Fruit fly (Drosophila melanogaster): ENCODE results near the gene CG7857.

Gene CG7857

dm6 chr3L:15509398-15509797 lies 4.7 kb upstream of the CG7857 start, which contains the start of the genes gdl and gdl-ORF39 (continued):
- TF ChIP-seq Dek (tag; optimal IDR thresholded peaks at IDR 0.05) (no peak), nerfin-2 (GFP tag; IDR thresholded peaks at IDR 0.05; ENCODE audit: partially characterized antibody) (no peak), ssp (GFP tag; IDR thresholded peaks at IDR 0.05) (no peak), nerfin-1 (tag; optimal IDR thresholded peaks at IDR 0.05) (no peak), Pdp1 (GFP tag; optimal IDR thresholded peaks at IDR 0.05) (peak in 1 of 2 experiments; percentile 63), Doc3 (GFP tag; IDR thresholded peaks at IDR 0.05; ENCODE audit: partially characterized antibody) (no peak), Oli (tag; optimal IDR thresholded peaks at IDR 0.05) (no peak), CG13624 (GFP tag; optimal IDR thresholded peaks at IDR 0.05) (no peak), ara (GFP tag; IDR thresholded peaks at IDR 0.05) (no peak), wek (GFP tag; optimal IDR thresholded peaks at IDR 0.05) (no peak), Bgb (GFP tag; IDR thresholded peaks at IDR 0.05; ENCODE audit: partially characterized antibody) (peak; percentile 46; the same call in 1 of the 2 replicates), lab (GFP tag; optimal IDR thresholded peaks at IDR 0.05) (no peak), pan (optimal IDR thresholded peaks at IDR 0.05) (no peak), pan (GFP tag; optimal IDR thresholded peaks at IDR 0.05 in 1 of 2, IDR thresholded peaks at IDR 0.05 in 1 of 2) (no peak), CG14441 (GFP tag; IDR thresholded peaks at IDR 0.05) (no peak), Hr3 (GFP tag; optimal IDR thresholded peaks at IDR 0.05) (no peak), CG4328 (GFP tag; optimal IDR thresholded peaks at IDR 0.05) (no peak), emc (GFP tag; optimal IDR thresholded peaks at IDR 0.05) (no peak), CG31365 (tag; optimal IDR thresholded peaks at IDR 0.05) (no peak), CG11398 (GFP tag; optimal IDR thresholded peaks at IDR 0.05) (no peak), ato (GFP tag; IDR thresholded peaks at IDR 0.05; ENCODE audit: partially characterized antibody) (no peak), CG3163 (GFP tag; optimal IDR thresholded peaks at IDR 0.05) (no peak), Doc2 (GFP tag; IDR thresholded peaks at IDR 0.05) (no peak), lola (GFP tag; optimal IDR thresholded peaks at IDR 0.05) (no peak), nau (GFP tag; optimal IDR thresholded peaks at IDR 0.05) (no peak), CG7786 (GFP tag; optimal IDR thresholded peaks at IDR 0.05) (no peak), Nf-YC (tag; optimal IDR thresholded peaks at IDR 0.05) (no peak), CG8359 (GFP tag; optimal IDR thresholded peaks at IDR 0.05; ENCODE audit: borderline replicate concordance) (no peak), CG18764 (GFP tag; optimal IDR thresholded peaks at IDR 0.05) (no peak), Mes4 (GFP tag; optimal IDR thresholded peaks at IDR 0.05) (no peak), CG10543 (GFP tag; optimal IDR thresholded peaks at IDR 0.05) (no peak), disco-r (GFP tag; optimal IDR thresholded peaks at IDR 0.05) (no peak), CG10267 (tag; optimal IDR thresholded peaks at IDR 0.05) (peak; percentile 13), fd102C (GFP tag; optimal IDR thresholded peaks at IDR 0.05) (no peak), grau (tag; optimal IDR thresholded peaks at IDR 0.05) (no peak), seq (GFP tag; IDR thresholded peaks at IDR 0.05) (no peak), D19A (tag; optimal IDR thresholded peaks at IDR 0.05) (no peak), CG6689 (GFP tag; IDR thresholded peaks at IDR 0.05) (no peak), chif (GFP tag; optimal IDR thresholded peaks at IDR 0.05) (no peak), CG11696 (GFP tag; IDR thresholded peaks at IDR 0.05) (no peak), lmd (GFP tag; IDR thresholded peaks at IDR 0.05) (no peak), oc (tag; optimal IDR thresholded peaks at IDR 0.05) (no peak), odd (GFP tag; optimal IDR thresholded peaks at IDR 0.05) (no peak), dmrt99B (tag; optimal IDR thresholded peaks at IDR 0.05) (no peak), MESR4 (GFP tag; optimal IDR thresholded peaks at IDR 0.05) (peak; percentile 31), Trl (optimal IDR thresholded peaks at IDR 0.05) (no peak), Trl (GFP tag; optimal IDR thresholded peaks at IDR 0.05) (no peak), Bteb2 (GFP tag; optimal IDR thresholded peaks at IDR 0.05) (no peak), Antp (GFP tag; optimal IDR thresholded peaks at IDR 0.05) (no peak), CG14965 (GFP tag; optimal IDR thresholded peaks at IDR 0.05; ENCODE audit: borderline replicate concordance) (no peak), kay (GFP tag; optimal IDR thresholded peaks at IDR 0.05) (no peak)
